Fruit fly (Drosophila melanogaster) whole organism, embryonic: Measurements from ENCODE around the gene Elp4.

Source experiments
- Antp ChIP-seq: fragments of 200-800 bp; sonication (Bioruptor generic); optimal IDR thresholded peaks from 3 replicates; lab custom pipeline; 2016; ENCODE audit warnings: missing biosample characterization, missing genetic modification characterization
- Bdp1 ChIP-seq: fragments of 200-800 bp; sonication (Bioruptor generic); optimal IDR thresholded peaks from 3 replicates; lab custom pipeline; 2016; ENCODE audit warnings: missing biosample characterization, missing genetic modification characterization
- CG10209 ChIP-seq: fragments of 200-800 bp; sonication (Bioruptor generic); optimal IDR thresholded peaks from 3 replicates; lab custom pipeline; 2017; ENCODE audit warnings: missing biosample characterization, mild to moderate bottlenecking, missing genetic modification characterization, missing genetic modification reagents
- CG10366 ChIP-seq: fragments of 200-800 bp; sonication (Bioruptor generic); IDR thresholded peaks from 2 replicates; pipeline ENCODE4 v1.3.6; 2022; ENCODE audit warnings: missing biosample characterization, missing genetic modification characterization
- CG11723 ChIP-seq: fragments of 200-800 bp; sonication (Bioruptor generic); optimal IDR thresholded peaks from 2 replicates; lab custom pipeline; 2017; ENCODE audit warnings: missing biosample characterization, mild to moderate bottlenecking, missing genetic modification characterization
- CG12155 ChIP-seq: fragments of 200-800 bp; sonication (Bioruptor generic); optimal IDR thresholded peaks from 3 replicates; lab custom pipeline; 2016; ENCODE audit warnings: missing biosample characterization, missing genetic modification characterization
- CG12299 ChIP-seq: fragments of 200-800 bp; sonication (Bioruptor generic); optimal IDR thresholded peaks from 2 replicates; lab custom pipeline; 2018; ENCODE audit warnings: missing biosample characterization, mild to moderate bottlenecking, missing genetic modification characterization
- CG13894 ChIP-seq: fragments of 200-800 bp; sonication (Bioruptor generic); optimal IDR thresholded peaks from 3 replicates; lab custom pipeline; 2018; ENCODE audit warnings: missing biosample characterization, mild to moderate bottlenecking, missing genetic modification characterization, moderate library complexity
- CG14014 ChIP-seq: fragments of 200-800 bp; sonication (Bioruptor generic); IDR thresholded peaks from 2 replicates; pipeline ENCODE4 v1.3.6; 2022; ENCODE audit warnings: missing biosample characterization, missing genetic modification characterization
- CG15601 ChIP-seq: fragments of 200-800 bp; sonication (Bioruptor generic); optimal IDR thresholded peaks from 3 replicates; lab custom pipeline; 2019; ENCODE audit warnings: missing biosample characterization, mild to moderate bottlenecking, missing genetic modification characterization, moderate library complexity
- CG18011 ChIP-seq: fragments of 200-800 bp; sonication (Bioruptor generic); optimal IDR thresholded peaks from 2 replicates; lab custom pipeline; 2017; ENCODE audit warnings: missing biosample characterization, missing genetic modification characterization, mild to moderate bottlenecking, moderate library complexity, missing genotype
- CG2120 ChIP-seq: fragments of 200-800 bp; sonication (Bioruptor generic); optimal IDR thresholded peaks from 3 replicates; lab custom pipeline; 2016; ENCODE audit warnings: missing biosample characterization, missing genetic modification characterization
- CG31441 ChIP-seq: fragments of 200-800 bp; sonication (Bioruptor generic); IDR thresholded peaks from 2 replicates; pipeline ENCODE4 v1.3.6; 2022; ENCODE audit warnings: missing biosample characterization, missing genetic modification characterization
- CG4730 ChIP-seq: fragments of 200-800 bp; sonication (Bioruptor generic); IDR thresholded peaks from 2 replicates; pipeline ENCODE4 v1.3.6; 2022; ENCODE audit warnings: missing biosample characterization, missing genetic modification characterization
- CG7556 ChIP-seq: fragments of 200-800 bp; sonication (Bioruptor generic); optimal IDR thresholded peaks from 2 replicates; lab custom pipeline; 2017; ENCODE audit warnings: missing biosample characterization, mild to moderate bottlenecking, missing genetic modification characterization
- CG8089 ChIP-seq: fragments of 200-800 bp; sonication (Bioruptor generic); optimal IDR thresholded peaks from 3 replicates; lab custom pipeline; 2016; ENCODE audit warnings: missing biosample characterization, missing genetic modification characterization
- CG8290 ChIP-seq, 3 experiments: fragments of 200-800 bp; sonication (Bioruptor generic); optimal IDR thresholded peaks; 2 replicates each; lab custom pipeline; 2016 to 2019; ENCODE audit warnings: missing biosample characterization in 3 of 3, missing genetic modification characterization in 3 of 3, mild to moderate bottlenecking in 2 of 3, moderate library complexity in 1 of 3
- CG8388 ChIP-seq: fragments of 200-800 bp; sonication (Bioruptor generic); optimal IDR thresholded peaks from 2 replicates; lab custom pipeline; 2019; ENCODE audit warnings: missing biosample characterization, mild to moderate bottlenecking, missing genetic modification characterization, moderate library complexity
- CG9817 ChIP-seq: fragments of 200-800 bp; sonication (Bioruptor generic); optimal IDR thresholded peaks from 2 replicates; lab custom pipeline; 2018; ENCODE audit warnings: missing biosample characterization, mild to moderate bottlenecking, missing genetic modification characterization, moderate library complexity
- Dbx ChIP-seq: fragments of 200-800 bp; sonication (Bioruptor generic); IDR thresholded peaks from 3 replicates; pipeline ENCODE4 v1.3.6; 2022; ENCODE audit warnings: missing biosample characterization, missing genetic modification characterization
- Ets65A ChIP-seq: fragments of 200-800 bp; sonication (Bioruptor generic); peaks from one replicate; lab custom pipeline; 2016; ENCODE audit warnings: missing biosample characterization, missing genetic modification characterization
- Fer2 ChIP-seq: fragments of 200-800 bp; sonication (Bioruptor generic); optimal IDR thresholded peaks from 2 replicates; lab custom pipeline; 2018; ENCODE audit warnings: missing biosample characterization, mild to moderate bottlenecking, missing genetic modification characterization, moderate library complexity
- Lim3 ChIP-seq: fragments of 200-800 bp; sonication (Bioruptor generic); IDR thresholded peaks from 2 replicates; pipeline ENCODE4 v1.3.6; 2022; ENCODE audit warnings: missing biosample characterization, missing genetic modification characterization
- Med ChIP-seq: fragments of 200-800 bp; sonication (Bioruptor generic); peaks from one replicate; lab custom pipeline; 2016; ENCODE audit warnings: missing biosample characterization, missing genetic modification characterization, mild to moderate bottlenecking, inconsistent platforms, moderate library complexity
- Nf-YA ChIP-seq: fragments of 200-800 bp; sonication (Bioruptor generic); IDR thresholded peaks from 2 replicates; pipeline ENCODE4 v1.3.6; 2022; ENCODE audit warnings: missing biosample characterization, missing genetic modification characterization
- Nf-YB ChIP-seq: fragments of 200-800 bp; sonication (Bioruptor generic); optimal IDR thresholded peaks from 3 replicates; lab custom pipeline; 2019; ENCODE audit warnings: missing biosample characterization, mild to moderate bottlenecking, missing genetic modification characterization, moderate library complexity
- Nf-YC ChIP-seq: fragments of 200-800 bp; optimal IDR thresholded peaks from 3 replicates; lab custom pipeline; 2019; ENCODE audit warnings: missing biosample characterization, mild to moderate bottlenecking, missing genetic modification characterization, moderate library complexity
- Sry-δ ChIP-seq: fragments of 200-800 bp; sonication (Bioruptor generic); optimal IDR thresholded peaks from 2 replicates; lab custom pipeline; 2016; ENCODE audit warnings: missing biosample characterization, missing genetic modification characterization
- Stat92E ChIP-seq, 3 experiments: fragments of >200 bp in 2 of 3; fragments of 200-800 bp in 1 of 3; sonication (Bioruptor generic) in 1 of 3; optimal IDR thresholded peaks; 2 replicates each; lab custom pipeline; 2017 to 2019; ENCODE audit warnings: missing biosample characterization in 3 of 3, missing genetic modification characterization in 3 of 3, mild to moderate bottlenecking in 1 of 3, moderate library complexity in 1 of 3
- Xbp1 ChIP-seq: fragments of 200-800 bp; sonication (Bioruptor generic); optimal IDR thresholded peaks from 3 replicates; lab custom pipeline; 2016; ENCODE audit warnings: missing biosample characterization, mild to moderate bottlenecking, missing genetic modification characterization
- bcd ChIP-seq: fragments of 200-800 bp; sonication (Bioruptor generic); optimal IDR thresholded peaks from 2 replicates; lab custom pipeline; 2017; ENCODE audit warnings: missing biosample characterization, mild to moderate bottlenecking, missing genetic modification characterization
- cad ChIP-seq: fragments of >200 bp; optimal IDR thresholded peaks from 2 replicates; lab custom pipeline; 2017; ENCODE audit warnings: missing biosample characterization, missing genetic modification characterization
- crp ChIP-seq, 2 experiments: fragments of 200-800 bp; sonication (Bioruptor generic); optimal IDR thresholded peaks; 2 replicates in 1 of 2; 3 replicates in 1 of 2; lab custom pipeline; 2017; ENCODE audit warnings: missing biosample characterization in 2 of 2, missing genetic modification characterization in 2 of 2, mild to moderate bottlenecking in 1 of 2, moderate library complexity in 1 of 2
- dm ChIP-seq: fragments of 200-800 bp; sonication (Bioruptor generic); optimal IDR thresholded peaks from 3 replicates; lab custom pipeline; 2016; ENCODE audit warnings: missing biosample characterization, missing genetic modification characterization
- dmrt99B ChIP-seq: fragments of 200-800 bp; sonication (Bioruptor generic); optimal IDR thresholded peaks from 2 replicates; lab custom pipeline; 2018; ENCODE audit warnings: missing biosample characterization, mild to moderate bottlenecking, missing genetic modification characterization, moderate library complexity
- gem ChIP-seq: fragments of 200-800 bp; sonication (Bioruptor generic); optimal IDR thresholded peaks from 2 replicates; lab custom pipeline; 2019; ENCODE audit warnings: missing biosample characterization, mild to moderate bottlenecking, missing genetic modification characterization, moderate library complexity
- kni ChIP-seq: fragments of 200-800 bp; sonication (Bioruptor generic); optimal IDR thresholded peaks from 3 replicates; lab custom pipeline; 2017; ENCODE audit warnings: mild to moderate bottlenecking, missing biosample characterization, missing genetic modification reagents, missing genetic modification characterization
- lov ChIP-seq, 2 experiments: fragments of 200-800 bp in 1 of 2; fragments of >200 bp in 1 of 2; sonication (Bioruptor generic) in 1 of 2; IDR thresholded peaks in 1 of 2; optimal IDR thresholded peaks in 1 of 2; 2 replicates in 1 of 2; 3 replicates in 1 of 2; pipeline versions ENCODE4 v1.3.6 to Lab custom; 2017 to 2022; ENCODE audit warnings: missing biosample characterization in 1 of 2, missing genetic modification characterization in 1 of 2
- nmo ChIP-seq: fragments of 200-800 bp; sonication (Bioruptor generic); optimal IDR thresholded peaks from 2 replicates; lab custom pipeline; 2018; ENCODE audit warnings: missing biosample characterization, mild to moderate bottlenecking, missing genetic modification characterization, moderate library complexity
- prd ChIP-seq, 3 experiments: fragments of >200 bp in 2 of 3; fragments of 200-800 bp in 1 of 3; sonication (Bioruptor generic) in 1 of 3; optimal IDR thresholded peaks in 2 of 3; IDR thresholded peaks in 1 of 3; 2 replicates in 2 of 3; 3 replicates in 1 of 3; pipeline versions ENCODE4 v1.3.6 to Lab custom; 2017 to 2022; ENCODE audit warnings: missing biosample characterization in 1 of 3, missing genetic modification characterization in 1 of 3
- sens ChIP-seq: fragments of 200-800 bp; sonication (Bioruptor generic); peaks from one replicate; lab custom pipeline; 2016; ENCODE audit warnings: missing biosample characterization, missing genetic modification characterization
- sob ChIP-seq: fragments of 200-800 bp; sonication (Bioruptor generic); IDR thresholded peaks from 2 replicates; pipeline ENCODE4 v1.3.6; 2022; ENCODE audit warnings: missing biosample characterization, missing genetic modification characterization
- trem ChIP-seq: fragments of 200-800 bp; optimal IDR thresholded peaks from 3 replicates; lab custom pipeline; 2019; ENCODE audit warnings: missing biosample characterization, mild to moderate bottlenecking, missing genetic modification characterization, moderate library complexity
- zen ChIP-seq: fragments of 200-800 bp; sonication (Bioruptor generic); optimal IDR thresholded peaks from 3 replicates; lab custom pipeline; 2018; ENCODE audit warnings: missing biosample characterization, mild to moderate bottlenecking, missing genetic modification characterization, moderate library complexity

Elp4 gene

dm6 chr2L:5519846-5520384, 4.0 kb upstream of the Elp4 start, which contains the start of the genes CG7382 and cl (continued):
- TF ChIP-seq gem (tag; lab: Kevin White, UChicago), result peak; percentile 64
- TF ChIP-seq Med (GFP tag; lab: Kevin White, UChicago), result peak; percentile 45
- TF ChIP-seq CG2120 (GFP tag; lab: Kevin White, UChicago), result peak; percentile 54
- TF ChIP-seq lov (optimal IDR thresholded peaks at IDR 0.05; lab: Kevin White, UChicago), result no peak
- TF ChIP-seq lov (GFP tag; IDR thresholded peaks at IDR 0.05; lab: Robert Waterston, UW), result no peak
- TF ChIP-seq CG18011 (GFP tag; lab: Kevin White, UChicago), result no peak
- peak; percentile 19; the same call in 1 of the 2 replicates for TF ChIP-seq sob (GFP tag; lab: Robert Waterston, UW)
- peak; percentile 42 for TF ChIP-seq zen (tag; lab: Kevin White, UChicago)
- no peak for TF ChIP-seq CG11723
- peak; percentile 30 for TF ChIP-seq trem
- TF ChIP-seq Fer2, result peak; percentile 9
- TF ChIP-seq CG13894 (tag; lab: Kevin White, UChicago), result peak; percentile 41
- peak; percentile 18 for TF ChIP-seq Sry-δ (GFP tag; lab: Kevin White, UChicago)
- peak; percentile 60 to 94 for TF ChIP-seq crp (GFP tag; optimal IDR thresholded peaks at IDR 0.05; lab: Kevin White, UChicago)
- peak; percentile 15 for TF ChIP-seq Nf-YB
- peak in 1 of 3 experiments; percentile 24 for TF ChIP-seq Stat92E (GFP tag; optimal IDR thresholded peaks at IDR 0.05; lab: Kevin White, UChicago)
- peak; percentile 7 for TF ChIP-seq CG12299 (tag; lab: Kevin White, UChicago)
- TF ChIP-seq CG10366 (GFP tag; lab: Robert Waterston, UW), result no peak
- peak; percentile 61; the same call in 1 of the 2 replicates for TF ChIP-seq CG31441 (GFP tag; lab: Robert Waterston, UW)
- TF ChIP-seq nmo (GFP tag; lab: Kevin White, UChicago), result peak; percentile 79
- no peak for TF ChIP-seq Nf-YA
- peak; percentile 34 for TF ChIP-seq CG9817
- peak; percentile 34 for TF ChIP-seq dmrt99B (tag; lab: Kevin White, UChicago)
- TF ChIP-seq CG7556, result peak; percentile 27
- TF ChIP-seq CG4730, result no peak
- peak; percentile 65 for TF ChIP-seq Nf-YC (tag; lab: Kevin White, UChicago)
- peak; percentile 61 for TF ChIP-seq CG15601
- TF ChIP-seq dm (GFP tag; lab: Kevin White, UChicago), result no peak
- TF ChIP-seq Bdp1 (GFP tag; lab: Kevin White, UChicago), result no peak
- TF ChIP-seq Ets65A (GFP tag; lab: Kevin White, UChicago), result peak; percentile 91
- TF ChIP-seq CG8089 (GFP tag; lab: Kevin White, UChicago), result no peak
- TF ChIP-seq Dbx (GFP tag; lab: Robert Waterston, UW), result 0 out of 3 replicates have a peak, but pooled peaks have one; percentile 33
- 0 out of 2 replicates have a peak, but pooled peaks have one; percentile 56 for TF ChIP-seq CG14014 (GFP tag; lab: Robert Waterston, UW)
- TF ChIP-seq cad (GFP tag; lab: Kevin White, UChicago), result no peak
- TF ChIP-seq CG12155 (GFP tag; lab: Kevin White, UChicago), result peak; percentile 36
- peak; percentile 9 for TF ChIP-seq Antp (GFP tag; lab: Kevin White, UChicago)
- TF ChIP-seq kni (GFP tag; lab: Kevin White, UChicago), result no peak
- TF ChIP-seq sens (GFP tag; lab: Kevin White, UChicago), result peak; percentile 46
- peak; percentile 60 for TF ChIP-seq Xbp1 (GFP tag; lab: Kevin White, UChicago)
- TF ChIP-seq prd (optimal IDR thresholded peaks at IDR 0.05; lab: Kevin White, UChicago), result no peak
- TF ChIP-seq prd (GFP tag; IDR thresholded peaks at IDR 0.05; lab: Robert Waterston, UW), result peak; percentile 27; the same call in 1 of the 3 replicates
- TF ChIP-seq bcd (GFP tag; lab: Kevin White, UChicago), result peak; percentile 44
- peak; percentile 2 for TF ChIP-seq CG10209 (GFP tag; lab: Kevin White, UChicago)
- TF ChIP-seq CG8290 (GFP tag; optimal IDR thresholded peaks at IDR 0.05; lab: Kevin White, UChicago), result peak; percentile 46
- no peak for TF ChIP-seq CG8290 (tag; optimal IDR thresholded peaks at IDR 0.05; lab: Kevin White, UChicago)
- no peak for TF ChIP-seq CG8388 (GFP tag; lab: Kevin White, UChicago)
- TF ChIP-seq Lim3 (GFP tag; lab: Robert Waterston, UW), result no peak
